Worm (Caenorhabditis elegans) whole organism, mixed stage, embryonic: ENCODE measurements around the gene sago-1.

Source experiments
- ces-1 ChIP-seq: fragments of 150-350 bp; optimal IDR thresholded peaks from 2 replicates; lab custom pipeline; 2014; ENCODE audit warnings: missing biosample characterization, missing genetic modification reagents, missing genetic modification characterization
- drap-1 ChIP-seq: fragments of 200-800 bp; sonication (Bioruptor generic); optimal IDR thresholded peaks from 3 replicates; lab custom pipeline; 2018; ENCODE audit warnings: mild to moderate bottlenecking, missing genetic modification characterization, missing compliant biosample characterization
- lin-13 ChIP-seq: fragments of 150-350 bp; optimal IDR thresholded peaks from 2 replicates; lab custom pipeline; 2014; ENCODE audit warnings: missing biosample characterization, missing genetic modification characterization
- nhr-76 ChIP-seq: sonication (generic microtip); optimal IDR thresholded peaks from 2 replicates; lab custom pipeline; 2017; ENCODE audit warnings: missing biosample characterization, missing genetic modification characterization
- ztf-11 ChIP-seq: fragments of 150-350 bp; optimal IDR thresholded peaks from 2 replicates; lab custom pipeline; 2014; ENCODE audit warnings: missing biosample characterization, missing genetic modification characterization

ce11 chrV:6352350-6352749 is 48.8 kb downstream of the sago-1 start:
- TF ChIP-seq ztf-11 (no peak), ces-1 (GFP tag; lab: Kevin White, UChicago) (no peak), lin-13 (no peak), drap-1 (GFP tag; lab: Kevin White, UChicago) (no peak), nhr-76 (no peak)
